Worm (Caenorhabditis elegans) whole organism, L4 larva: ENCODE data around the gene C50A2.3.

Experiments
- D1046.2 ChIP-seq: fragments of 200-800 bp; sonication (Bioruptor generic); IDR thresholded peaks from 2 replicates; pipeline ENCODE4 v1.3.6; 2022; ENCODE audit warnings: missing genetic modification characterization, missing compliant biosample characterization
- F44E2.7 ChIP-seq: fragments of 200-800 bp; sonication (Bioruptor generic); IDR thresholded peaks from 2 replicates; pipeline ENCODE4 v2.1.2; 2022; ENCODE audit warnings: missing genetic modification characterization, missing compliant biosample characterization
- R02D3.7 ChIP-seq: fragments of 150-350 bp; sonication (generic microtip); optimal IDR thresholded peaks from 3 replicates; lab custom pipeline; 2014; ENCODE audit warnings: missing biosample characterization, missing genetic modification characterization
- ZK546.5 ChIP-seq, 2 experiments: sonication (generic microtip); optimal IDR thresholded peaks; 2 replicates each; lab custom pipeline; 2017; ENCODE audit warnings: missing biosample characterization in 2 of 2, missing genetic modification characterization in 2 of 2
- aly-2 ChIP-seq: sonication (generic microtip); optimal IDR thresholded peaks from 2 replicates; lab custom pipeline; 2018; ENCODE audit warnings: missing biosample characterization, missing genetic modification characterization
- attf-4 ChIP-seq: sonication (generic microtip); optimal IDR thresholded peaks from 3 replicates; lab custom pipeline; 2017; ENCODE audit warnings: missing biosample characterization, missing genetic modification characterization
- ceh-20 ChIP-seq: fragments of 200-800 bp; sonication (Bioruptor generic); IDR thresholded peaks from 2 replicates; pipeline ENCODE4 v1.3.6; 2022; ENCODE audit warnings: missing genetic modification reagents, missing genetic modification characterization, missing compliant biosample characterization
- ceh-28 ChIP-seq: fragments of 150-350 bp; optimal IDR thresholded peaks from 2 replicates; lab custom pipeline; 2014; ENCODE audit warnings: missing biosample characterization, missing genetic modification reagents, missing genetic modification characterization
- ceh-44 ChIP-seq: fragments of 200-800 bp; sonication (Bioruptor generic); IDR thresholded peaks from 2 replicates; pipeline ENCODE4 v1.3.6; 2022; ENCODE audit warnings: missing genetic modification reagents, missing genetic modification characterization, missing compliant biosample characterization
- ces-1 ChIP-seq: fragments of 150-350 bp; sonication (generic microtip); optimal IDR thresholded peaks from 4 replicates; lab custom pipeline; 2014; ENCODE audit warnings: missing biosample characterization, missing genetic modification reagents, missing genetic modification characterization
- cey-2 ChIP-seq: sonication (generic microtip); optimal IDR thresholded peaks from 3 replicates; lab custom pipeline; 2017; ENCODE audit warnings: missing genetic modification characterization, mild to moderate bottlenecking, missing compliant biosample characterization, antibody characterized with exemption, borderline replicate concordance; ENCODE audit not compliant: insufficient read depth
- daf-16 ChIP-seq, 3 experiments: sonication (generic microtip); optimal IDR thresholded peaks; 2 replicates each; lab custom pipeline; 2016 to 2017; ENCODE audit warnings: missing genetic modification characterization in 3 of 3, missing genetic modification reagents in 3 of 3, mild to moderate bottlenecking in 2 of 3, missing compliant biosample characterization in 2 of 3, missing biosample characterization in 1 of 3, moderate library complexity in 1 of 3
- dmd-6 ChIP-seq: fragments of 200-800 bp; sonication (Bioruptor generic); IDR thresholded peaks from 2 replicates; pipeline ENCODE4 v1.3.6; 2022; ENCODE audit warnings: missing genetic modification reagents, missing genetic modification characterization, missing compliant biosample characterization
- gei-8 ChIP-seq: fragments of 200-800 bp; sonication (Bioruptor generic); optimal IDR thresholded peaks from 2 replicates; lab custom pipeline; 2018; ENCODE audit warnings: mild to moderate bottlenecking, missing genetic modification characterization, missing compliant biosample characterization
- hlh-11 ChIP-seq: fragments of 200-800 bp; sonication (Bioruptor generic); optimal IDR thresholded peaks from 2 replicates; lab custom pipeline; 2018; ENCODE audit warnings: mild to moderate bottlenecking, missing genetic modification characterization, missing compliant biosample characterization
- jun-1 ChIP-seq: fragments of 150-350 bp; optimal IDR thresholded peaks from 2 replicates; lab custom pipeline; 2014; ENCODE audit warnings: missing biosample characterization, missing genetic modification reagents, missing genetic modification characterization
- lim-7 ChIP-seq: fragments of 200-800 bp; sonication (Bioruptor generic); IDR thresholded peaks from 2 replicates; pipeline ENCODE4 v1.3.6; 2022; ENCODE audit warnings: missing genetic modification characterization, missing compliant biosample characterization
- lin-1 ChIP-seq: fragments of 200-800 bp; sonication (Bioruptor generic); IDR thresholded peaks from 2 replicates; pipeline ENCODE4 v1.3.6; 2022; ENCODE audit warnings: missing genetic modification reagents, missing genetic modification characterization, missing compliant biosample characterization
- lin-13 ChIP-seq: fragments of 150-350 bp; optimal IDR thresholded peaks from 2 replicates; lab custom pipeline; 2014; ENCODE audit warnings: missing biosample characterization, missing genetic modification reagents, missing genetic modification characterization
- lin-29 ChIP-seq: fragments of 200-800 bp; sonication (Bioruptor generic); IDR thresholded peaks from 2 replicates; pipeline ENCODE4 v1.3.6; 2022; ENCODE audit warnings: missing genetic modification reagents, missing genetic modification characterization, missing compliant biosample characterization
- lin-38 ChIP-seq: fragments of 200-800 bp; sonication (Bioruptor generic); IDR thresholded peaks from 2 replicates; pipeline ENCODE4 v1.3.6; 2022; ENCODE audit warnings: missing genetic modification reagents, missing genetic modification characterization, missing compliant biosample characterization
- lir-3 ChIP-seq: sonication (generic microtip); optimal IDR thresholded peaks from 2 replicates; lab custom pipeline; 2016; ENCODE audit warnings: mild to moderate bottlenecking, missing genetic modification characterization, missing compliant biosample characterization
- madf-5 ChIP-seq, 2 experiments: fragments of 200-800 bp; sonication (Bioruptor generic); IDR thresholded peaks; 2 replicates each; pipeline ENCODE4 v1.3.6; 2022; ENCODE audit warnings: missing compliant biosample characterization in 2 of 2, missing genetic modification characterization in 2 of 2
- mdl-1 ChIP-seq, 2 experiments: fragments of 150-350 bp in 1 of 2; sonication (generic microtip) in 1 of 2; optimal IDR thresholded peaks; 2 replicates each; lab custom pipeline; 2014 to 2017; ENCODE audit warnings: missing biosample characterization in 2 of 2, missing genetic modification characterization in 2 of 2
- mdt-29 ChIP-seq: fragments of 200-800 bp; sonication (Bioruptor generic); IDR thresholded peaks from 2 replicates; pipeline ENCODE4 v1.3.6; 2022; ENCODE audit warnings: missing genetic modification reagents, missing genetic modification characterization, missing compliant biosample characterization
- mxl-2 ChIP-seq: fragments of 200-800 bp; sonication (Bioruptor generic); conservative IDR thresholded peaks from 2 replicates; pipeline ENCODE4 v1.3.6; 2022; ENCODE audit warnings: missing genetic modification reagents, missing genetic modification characterization, missing compliant biosample characterization
- nhr-25 ChIP-seq: sonication (generic microtip); optimal IDR thresholded peaks from 2 replicates; lab custom pipeline; 2017; ENCODE audit warnings: missing genetic modification characterization, mild to moderate bottlenecking, missing compliant biosample characterization, antibody characterized with exemption, moderate library complexity, borderline replicate concordance; ENCODE audit not compliant: insufficient read depth
- nhr-28 ChIP-seq: fragments of 150-350 bp; optimal IDR thresholded peaks from 2 replicates; lab custom pipeline; 2014; ENCODE audit warnings: missing biosample characterization, missing genetic modification characterization
- nhr-41 ChIP-seq: fragments of 200-800 bp; sonication (Bioruptor generic); IDR thresholded peaks from 2 replicates; pipeline ENCODE4 v1.3.6; 2022; ENCODE audit warnings: missing genetic modification reagents, missing genetic modification characterization, missing compliant biosample characterization
- nhr-76 ChIP-seq: fragments of 150-350 bp; optimal IDR thresholded peaks from 2 replicates; lab custom pipeline; 2014; ENCODE audit warnings: missing biosample characterization, missing genetic modification characterization
- nhr-77 ChIP-seq: fragments of 150-350 bp; optimal IDR thresholded peaks from 2 replicates; lab custom pipeline; 2014; ENCODE audit warnings: missing biosample characterization, missing genetic modification characterization
- php-3 ChIP-seq: fragments of 200-800 bp; sonication (Bioruptor generic); IDR thresholded peaks from 2 replicates; pipeline ENCODE4 v1.3.6; 2022; ENCODE audit warnings: missing genetic modification reagents, missing genetic modification characterization, missing compliant biosample characterization
- pqm-1 ChIP-seq: sonication (generic microtip); optimal IDR thresholded peaks from 2 replicates; lab custom pipeline; 2017; ENCODE audit warnings: missing biosample characterization, missing genetic modification characterization
- sdz-12 ChIP-seq: fragments of 200-800 bp; sonication (Bioruptor generic); optimal IDR thresholded peaks from 2 replicates; lab custom pipeline; 2018; ENCODE audit warnings: mild to moderate bottlenecking, missing genetic modification characterization, missing compliant biosample characterization
- set-16 ChIP-seq: fragments of 200-800 bp; sonication (Bioruptor generic); IDR thresholded peaks from 2 replicates; pipeline ENCODE4 v1.3.6; 2022; ENCODE audit warnings: missing genetic modification reagents, missing genetic modification characterization, missing compliant biosample characterization
- skn-1 ChIP-seq: fragments of 150-350 bp; optimal IDR thresholded peaks from 2 replicates; lab custom pipeline; 2014; ENCODE audit warnings: missing biosample characterization, missing genetic modification characterization
- snpc-4 ChIP-seq: fragments of 150-350 bp; optimal IDR thresholded peaks from 2 replicates; lab custom pipeline; 2014; ENCODE audit warnings: missing biosample characterization, missing genetic modification characterization
- tra-1 ChIP-seq: fragments of 200-800 bp; sonication (Bioruptor generic); IDR thresholded peaks from 2 replicates; pipeline ENCODE4 v1.3.6; 2022; ENCODE audit warnings: missing genetic modification reagents, missing genetic modification characterization, missing compliant biosample characterization
- unc-62 ChIP-seq, 3 experiments: fragments of 150-350 bp in 1 of 3; sonication (generic microtip); optimal IDR thresholded peaks in 2 of 3; peaks in 1 of 3; 1 replicate in 1 of 3; 2 replicates in 2 of 3; lab custom pipeline; 2014 to 2017; ENCODE audit warnings: missing biosample characterization in 3 of 3, missing genetic modification characterization in 3 of 3, missing genetic modification reagents in 3 of 3, missing genotype in 1 of 3
- vab-7 ChIP-seq: fragments of 200-800 bp; sonication (Bioruptor generic); IDR thresholded peaks from 2 replicates; pipeline ENCODE4 v1.3.6; 2022; ENCODE audit warnings: missing genetic modification reagents, missing genetic modification characterization, missing compliant biosample characterization
- zag-1 ChIP-seq: fragments of 150-350 bp; optimal IDR thresholded peaks from 2 replicates; lab custom pipeline; 2014; ENCODE audit warnings: missing biosample characterization, missing genetic modification characterization
- zfp-3 ChIP-seq: fragments of 200-800 bp; sonication (Bioruptor generic); conservative IDR thresholded peaks from 2 replicates; pipeline ENCODE4 v1.3.6; 2022; ENCODE audit warnings: missing genetic modification reagents, missing genetic modification characterization, missing compliant biosample characterization
- zip-2 ChIP-seq: fragments of 150-350 bp; optimal IDR thresholded peaks from 2 replicates; lab custom pipeline; 2014; ENCODE audit warnings: missing biosample characterization, missing genetic modification characterization

The C50A2.3 gene

ce11 chrIV:1160386-1160785, 2.6 kb upstream of the C50A2.3 start, which contains the start of gene ets-8:
TSS of gene ets-8 (minus strand) at chrIV:1160486.
- TF ChIP-seq tra-1 (GFP tag; lab: Robert Waterston, UW) (no peak), mdt-29 (GFP tag; lab: Robert Waterston, UW) (no peak), ceh-20 (no peak), snpc-4 (tag; lab: Kevin White, UChicago) (no peak), madf-5 (GFP tag; IDR thresholded peaks at IDR 0.05; lab: Robert Waterston, UW) (no peak), sdz-12 (GFP tag; lab: Kevin White, UChicago) (no peak), ces-1 (GFP tag; lab: Kevin White, UChicago) (no peak), ZK546.5 (tag; optimal IDR thresholded peaks at IDR 0.05; lab: Kevin White, UChicago) (no peak), skn-1 (tag; lab: Kevin White, UChicago) (no peak), ceh-44 (GFP tag; lab: Robert Waterston, UW) (no peak), ceh-28 (tag; lab: Kevin White, UChicago) (no peak)

ce11 chrIV:1155206-1155605, 2.6 kb downstream of the C50A2.3 start:
- TF ChIP-seq zip-2 (tag; lab: Kevin White, UChicago) = no peak
- 0 out of 2 replicates have a peak, but pooled peaks have one; percentile 20 for TF ChIP-seq tra-1 (GFP tag; lab: Robert Waterston, UW)

- TF ChIP-seq lin-1 (0 out of 2 replicates have a peak, but pooled peaks have one; percentile 11), mxl-2 (GFP tag; lab: Robert Waterston, UW) (no peak), unc-62 (GFP tag; optimal IDR thresholded peaks at IDR 0.05 in 1 of 2; lab: Kevin White, UChicago) (peak in 1 of 2 experiments; percentile 78), unc-62 (tag; optimal IDR thresholded peaks at IDR 0.05; lab: Kevin White, UChicago) (no peak), lin-13 (no peak), ZK546.5 (tag; optimal IDR thresholded peaks at IDR 0.05; lab: Kevin White, UChicago) (no peak), nhr-77 (tag; lab: Kevin White, UChicago) (peak; percentile 4), pqm-1 (tag; lab: Kevin White, UChicago) (peak; percentile 64), lim-7 (GFP tag; lab: Robert Waterston, UW) (0 out of 2 replicates have a peak, but pooled peaks have one; percentile 23), dmd-6 (peak; percentile 78), daf-16 (GFP tag; optimal IDR thresholded peaks at IDR 0.05; lab: Kevin White, UChicago) (no peak), daf-16 (tag; optimal IDR thresholded peaks at IDR 0.05; lab: Kevin White, UChicago) (peak; percentile 31), set-16 (GFP tag; lab: Robert Waterston, UW) (no peak), nhr-28 (tag; lab: Kevin White, UChicago) (peak; percentile 84), lin-29 (GFP tag; lab: Robert Waterston, UW) (no peak), hlh-11 (tag; lab: Kevin White, UChicago) (peak; percentile 25), ceh-20 (peak; percentile 73), php-3 (peak; percentile 51; the same call in 1 of the 2 replicates), lin-38 (GFP tag; lab: Robert Waterston, UW) (0 out of 2 replicates have a peak, but pooled peaks have one; percentile 34)
Observed at ce11 chrIV:1148425-1149151, 9.2 kb downstream of the C50A2.3 start.

ce11 chrIV:1147594-1147993, 10.2 kb downstream of the C50A2.3 start:
- TF ChIP-seq F44E2.7 (GFP tag; lab: Robert Waterston, UW) (no peak), nhr-25 (tag; lab: Kevin White, UChicago) (no peak), nhr-76 (tag; lab: Kevin White, UChicago) (no peak), lir-3 (tag; lab: Kevin White, UChicago) (no peak), cey-2 (no peak), mdl-1 (tag; optimal IDR thresholded peaks at IDR 0.05; lab: Kevin White, UChicago) (peak in 1 of 2 experiments; percentile 30), zag-1 (no peak), nhr-77 (tag; lab: Kevin White, UChicago) (peak; percentile 26), pqm-1 (tag; lab: Kevin White, UChicago) (peak; percentile 93), zip-2 (tag; lab: Kevin White, UChicago) (no peak), gei-8 (no peak), R02D3.7 (tag; lab: Kevin White, UChicago) (no peak), jun-1 (no peak), vab-7 (GFP tag; lab: Robert Waterston, UW) (no peak), D1046.2 (GFP tag; lab: Robert Waterston, UW) (no peak), nhr-41 (GFP tag; lab: Robert Waterston, UW) (no peak), attf-4 (tag; lab: Kevin White, UChicago) (no peak), aly-2 (no peak), zfp-3 (GFP tag; lab: Robert Waterston, UW) (no peak)
